Fruit fly (Drosophila melanogaster): ENCODE results near the gene slp2.
A peak's percentile ranks its signal among the peaks of the same experiment; 100 is the strongest.

slp2 gene

DNA sequence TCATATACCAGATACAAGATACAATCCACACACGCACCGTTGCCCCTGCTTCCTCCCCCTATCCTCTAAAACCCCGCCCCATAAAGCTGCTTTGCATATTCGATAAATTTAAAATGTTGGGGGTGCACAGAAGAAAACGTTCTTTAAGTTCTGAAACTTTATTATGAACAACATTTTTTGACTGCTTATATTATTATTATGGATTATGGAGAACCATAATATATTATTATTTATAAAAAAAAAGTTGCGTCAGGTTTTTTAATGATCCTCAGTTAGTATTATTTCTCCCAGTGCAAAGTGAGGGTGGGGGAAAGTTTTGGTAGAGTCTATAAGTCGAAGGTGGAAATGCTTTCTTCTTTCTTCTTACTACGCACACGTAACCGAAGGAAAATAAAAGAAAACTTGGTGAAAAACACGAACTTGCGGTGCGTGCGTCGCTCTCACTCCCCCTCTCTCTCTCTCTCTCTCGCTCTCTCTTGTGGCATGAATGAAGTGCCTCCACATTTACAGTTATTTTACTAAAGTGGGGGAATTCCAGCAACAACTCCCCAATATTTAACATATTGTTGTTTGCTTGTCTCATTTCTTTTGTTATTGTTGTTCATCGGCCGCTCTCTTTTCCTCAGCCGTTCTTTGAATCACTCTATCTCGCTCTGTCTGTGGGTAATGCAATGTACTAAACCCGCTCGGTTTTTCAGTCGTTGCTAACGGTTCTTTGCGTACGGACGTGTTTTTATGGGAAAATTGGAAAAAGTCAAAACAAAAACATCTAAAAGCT is 47.2 kb upstream of the slp2 start (continued):
- TF ChIP-seq tx (GFP tag; optimal IDR thresholded peaks at IDR 0.05) = no peak
- no peak for TF ChIP-seq CG18011 (GFP tag; optimal IDR thresholded peaks at IDR 0.05)
- no peak for TF ChIP-seq nom (GFP tag; optimal IDR thresholded peaks at IDR 0.05)
- TF ChIP-seq Fer1 (GFP tag; optimal IDR thresholded peaks at IDR 0.05) = peak; percentile 16
- TF ChIP-seq CG15601 (tag; optimal IDR thresholded peaks at IDR 0.05) = peak; percentile 88
- no peak for TF ChIP-seq CkIIα-i1 (GFP tag; IDR thresholded peaks at IDR 0.05)
- TF ChIP-seq CG15011 (GFP tag; optimal IDR thresholded peaks at IDR 0.05) = no peak
- TF ChIP-seq wor (GFP tag; IDR thresholded peaks at IDR 0.05) = peak; percentile 77
- peak; percentile 57 for TF ChIP-seq Vsx1 (GFP tag; optimal IDR thresholded peaks at IDR 0.05)
- TF ChIP-seq Med (GFP tag) = peak; percentile 49
- no peak for TF ChIP-seq Lpt (GFP tag; optimal IDR thresholded peaks at IDR 0.05)
- TF ChIP-seq HLH3B (GFP tag; IDR thresholded peaks at IDR 0.05) = peak; percentile 91
- TF ChIP-seq CG12391 (tag; optimal IDR thresholded peaks at IDR 0.05) = peak; percentile 95
- peak; percentile 66 for TF ChIP-seq CG10654 (GFP tag; optimal IDR thresholded peaks at IDR 0.05)
- TF ChIP-seq CG32772 (GFP tag; IDR thresholded peaks at IDR 0.05) = peak; percentile 88
- no peak for TF ChIP-seq ham (GFP tag; IDR thresholded peaks at IDR 0.05)
- TF ChIP-seq Abd-B (GFP tag; optimal IDR thresholded peaks at IDR 0.05) = peak; percentile 75
- no peak for TF ChIP-seq en (GFP tag; optimal IDR thresholded peaks at IDR 0.05)
- TF ChIP-seq CG6689 (GFP tag; IDR thresholded peaks at IDR 0.05) = peak; percentile 90
- TF ChIP-seq GATAe (GFP tag; conservative IDR thresholded peaks at IDR 0.05) = no peak; the same call in 1 of the 2 replicates
- peak; percentile 84; the same call in 2 of the 3 replicates for TF ChIP-seq CG34422 (GFP tag; IDR thresholded peaks at IDR 0.05)
- no peak for TF ChIP-seq slp2 (GFP tag; optimal IDR thresholded peaks at IDR 0.05)
- no peak for TF ChIP-seq CG13287 (GFP tag; IDR thresholded peaks at IDR 0.05; ENCODE audit: partially characterized antibody)
- TF ChIP-seq CG17568 (GFP tag; optimal IDR thresholded peaks at IDR 0.05) = no peak
- no peak for TF ChIP-seq sug (tag; optimal IDR thresholded peaks at IDR 0.05)
- peak; percentile 33; the same call in 1 of the 2 replicates for TF ChIP-seq Oaz (GFP tag; IDR thresholded peaks at IDR 0.05)
- TF ChIP-seq fd102C (GFP tag; optimal IDR thresholded peaks at IDR 0.05) = no peak
- TF ChIP-seq CG2129 (GFP tag; IDR thresholded peaks at IDR 0.05; ENCODE audit: partially characterized antibody) = no peak
- TF ChIP-seq cato (GFP tag; optimal IDR thresholded peaks at IDR 0.05; ENCODE audit: borderline replicate concordance) = peak; percentile 65
- peak; percentile 55 for TF ChIP-seq NfI (GFP tag; optimal IDR thresholded peaks at IDR 0.05)
- TF ChIP-seq CG5953 (GFP tag; IDR thresholded peaks at IDR 0.05) = peak; percentile 68
- TF ChIP-seq Adf1 (GFP tag; IDR thresholded peaks at IDR 0.05) = no peak
- TF ChIP-seq CG11560 (tag; IDR thresholded peaks at IDR 0.05) = peak; percentile 52; the same call in 1 of the 3 replicates
- peak; percentile 78; the same call in 2 of the 3 replicates for TF ChIP-seq B-H1 (GFP tag; IDR thresholded peaks at IDR 0.05)
- no peak for TF ChIP-seq hth (optimal IDR thresholded peaks at IDR 0.05)
- peak; percentile 53 for TF ChIP-seq CG8359 (GFP tag; optimal IDR thresholded peaks at IDR 0.05; ENCODE audit: borderline replicate concordance)
- peak; percentile 70 for TF ChIP-seq Dek (tag; optimal IDR thresholded peaks at IDR 0.05)
- peak; percentile 34; the same call in 1 of the 2 replicates for TF ChIP-seq CG43689 (GFP tag; IDR thresholded peaks at IDR 0.05)
- TF ChIP-seq CG11504 (tag; optimal IDR thresholded peaks at IDR 0.05) = peak; percentile 89
- no peak for TF ChIP-seq da (GFP tag; optimal IDR thresholded peaks at IDR 0.05)
- TF ChIP-seq CoRest (tag; optimal IDR thresholded peaks at IDR 0.05) = peak; percentile 88
- TF ChIP-seq zfh2 (GFP tag; optimal IDR thresholded peaks at IDR 0.05) = no peak
- TF ChIP-seq CG8924 (tag; optimal IDR thresholded peaks at IDR 0.05) = peak; percentile 91
- peak; percentile 46 for TF ChIP-seq CTCF (GFP tag; optimal IDR thresholded peaks at IDR 0.05)
- peak; percentile 78 for TF ChIP-seq kni (GFP tag; optimal IDR thresholded peaks at IDR 0.05)
- TF ChIP-seq HLH4C (GFP tag; IDR thresholded peaks at IDR 0.05; ENCODE audit: partially characterized antibody) = no peak
- no peak; the same call in 2 of the 3 replicates for TF ChIP-seq z (GFP tag; IDR thresholded peaks at IDR 0.05)
- no peak for TF ChIP-seq vfl (GFP tag; optimal IDR thresholded peaks at IDR 0.05)
- TF ChIP-seq CG1832 (GFP tag; optimal IDR thresholded peaks at IDR 0.05) = peak; percentile 53
- no peak for TF ChIP-seq Dref (GFP tag; IDR thresholded peaks at IDR 0.05)
